Fruit fly (Drosophila melanogaster) whole organism, embryonic: ENCODE measurements around the gene CG32087.

Experiments
- Aef1 ChIP-seq: fragments of 200-800 bp; sonication (Bioruptor generic); IDR thresholded peaks from 3 replicates; pipeline ENCODE4 v1.3.6; 2022; ENCODE audit warnings: missing biosample characterization, missing genetic modification characterization
- Atf-2 ChIP-seq: fragments of 200-800 bp; sonication (Bioruptor generic); optimal IDR thresholded peaks from 2 replicates; lab custom pipeline; 2016; ENCODE audit warnings: missing biosample characterization, missing genetic modification characterization
- Blimp-1 ChIP-seq: fragments of 200-800 bp; sonication (Bioruptor generic); optimal IDR thresholded peaks from 3 replicates; lab custom pipeline; 2018; ENCODE audit warnings: missing biosample characterization, missing genetic modification characterization, mild to moderate bottlenecking, moderate library complexity, missing genetic modification reagents
- CG10147 ChIP-seq: fragments of 200-800 bp; sonication (Bioruptor generic); optimal IDR thresholded peaks from 2 replicates; lab custom pipeline; 2019; ENCODE audit warnings: missing biosample characterization, mild to moderate bottlenecking, missing genetic modification characterization, moderate library complexity
- CG1233 ChIP-seq: fragments of 200-800 bp; sonication (Bioruptor generic); optimal IDR thresholded peaks from 4 replicates; lab custom pipeline; 2018; ENCODE audit warnings: missing biosample characterization, mild to moderate bottlenecking, missing genetic modification characterization
- CG13287 ChIP-seq: fragments of 200-800 bp; sonication (Bioruptor generic); IDR thresholded peaks from 2 replicates; pipeline ENCODE4 v1.3.6; 2022; ENCODE audit warnings: missing biosample characterization, missing genetic modification characterization; ENCODE audit not compliant: partially characterized antibody
- CG15073 ChIP-seq: fragments of 200-800 bp; sonication (Bioruptor generic); optimal IDR thresholded peaks from 2 replicates; lab custom pipeline; 2016; ENCODE audit warnings: missing biosample characterization, missing genetic modification characterization
- CG17186 ChIP-seq: fragments of 200-800 bp; sonication (Bioruptor generic); optimal IDR thresholded peaks from 3 replicates; lab custom pipeline; 2017; ENCODE audit warnings: missing biosample characterization, missing genetic modification reagents, missing genetic modification characterization
- CG1792 ChIP-seq: fragments of 200-800 bp; sonication (Bioruptor generic); optimal IDR thresholded peaks from 2 replicates; lab custom pipeline; 2016; ENCODE audit warnings: missing biosample characterization, missing genetic modification characterization
- CG18011 ChIP-seq: fragments of 200-800 bp; sonication (Bioruptor generic); optimal IDR thresholded peaks from 2 replicates; lab custom pipeline; 2017; ENCODE audit warnings: missing biosample characterization, missing genetic modification characterization, mild to moderate bottlenecking, moderate library complexity, missing genotype
- CG2116 ChIP-seq: fragments of 200-800 bp; sonication (Bioruptor generic); optimal IDR thresholded peaks from 3 replicates; lab custom pipeline; 2018; ENCODE audit warnings: missing biosample characterization, mild to moderate bottlenecking, missing genetic modification characterization
- CG2712 ChIP-seq: fragments of 200-800 bp; optimal IDR thresholded peaks from 3 replicates; lab custom pipeline; 2019; ENCODE audit warnings: missing biosample characterization, mild to moderate bottlenecking, missing genetic modification characterization, moderate library complexity
- CG30020 ChIP-seq: fragments of 200-800 bp; optimal IDR thresholded peaks from 2 replicates; lab custom pipeline; 2019; ENCODE audit warnings: missing biosample characterization, mild to moderate bottlenecking, missing genetic modification characterization, moderate library complexity
- CG32772 ChIP-seq: fragments of 200-800 bp; sonication (Bioruptor generic); IDR thresholded peaks from 2 replicates; pipeline ENCODE4 v1.3.6; 2022; ENCODE audit warnings: missing biosample characterization, missing genetic modification characterization
- CG4424 ChIP-seq: fragments of 200-800 bp; sonication (Bioruptor generic); optimal IDR thresholded peaks from 3 replicates; lab custom pipeline; 2016; ENCODE audit warnings: missing biosample characterization, missing genetic modification characterization
- CG4730 ChIP-seq: fragments of 200-800 bp; sonication (Bioruptor generic); IDR thresholded peaks from 2 replicates; pipeline ENCODE4 v1.3.6; 2022; ENCODE audit warnings: missing biosample characterization, missing genetic modification characterization
- CG5953 ChIP-seq: fragments of 200-800 bp; sonication (Bioruptor generic); IDR thresholded peaks from 2 replicates; pipeline ENCODE4 v1.3.6; 2022; ENCODE audit warnings: missing biosample characterization, missing genetic modification characterization
- CG6791 ChIP-seq: fragments of 200-800 bp; sonication (Bioruptor generic); IDR thresholded peaks from 3 replicates; pipeline ENCODE4 v1.3.6; 2022; ENCODE audit warnings: missing biosample characterization, missing genetic modification characterization; ENCODE audit not compliant: partially characterized antibody
- CG7786 ChIP-seq: fragments of 200-800 bp; sonication (Bioruptor generic); optimal IDR thresholded peaks from 2 replicates; lab custom pipeline; 2016; ENCODE audit warnings: missing biosample characterization, missing genetic modification characterization
- CHES-1-like ChIP-seq: fragments of 200-800 bp; sonication (Bioruptor generic); optimal IDR thresholded peaks from 2 replicates; lab custom pipeline; 2016; ENCODE audit warnings: missing biosample characterization, missing genetic modification characterization
- CkIIα-i1 ChIP-seq: fragments of 200-800 bp; sonication (Bioruptor generic); IDR thresholded peaks from 2 replicates; pipeline ENCODE4 v1.3.6; 2022; ENCODE audit warnings: missing biosample characterization, missing genetic modification characterization
- Dll ChIP-seq: fragments of 200-800 bp; sonication (Bioruptor generic); IDR thresholded peaks from 4 replicates; pipeline ENCODE4 v1.3.6; 2022; ENCODE audit warnings: missing biosample characterization, missing genetic modification characterization; ENCODE audit not compliant: partially characterized antibody
- Fer2 ChIP-seq: fragments of 200-800 bp; sonication (Bioruptor generic); optimal IDR thresholded peaks from 2 replicates; lab custom pipeline; 2018; ENCODE audit warnings: missing biosample characterization, mild to moderate bottlenecking, missing genetic modification characterization, moderate library complexity
- H2.0 ChIP-seq: fragments of 200-800 bp; sonication (Bioruptor generic); IDR thresholded peaks from 2 replicates; pipeline ENCODE4 v1.3.6; 2022; ENCODE audit warnings: missing biosample characterization, missing genetic modification characterization
- Hr3 ChIP-seq: fragments of 200-800 bp; sonication (Bioruptor generic); optimal IDR thresholded peaks from 3 replicates; lab custom pipeline; 2016; ENCODE audit warnings: missing biosample characterization, missing genetic modification characterization
- Nf-YA ChIP-seq: fragments of 200-800 bp; sonication (Bioruptor generic); IDR thresholded peaks from 2 replicates; pipeline ENCODE4 v1.3.6; 2022; ENCODE audit warnings: missing biosample characterization, missing genetic modification characterization
- Sin3A ChIP-seq: fragments of >200 bp; optimal IDR thresholded peaks from 2 replicates; lab custom pipeline; 2018
- Sry-β ChIP-seq: fragments of 200-800 bp; sonication (Bioruptor generic); optimal IDR thresholded peaks from 2 replicates; lab custom pipeline; 2018; ENCODE audit warnings: missing biosample characterization, mild to moderate bottlenecking, missing genetic modification characterization, moderate library complexity
- al ChIP-seq: fragments of 200-800 bp; sonication (Bioruptor generic); IDR thresholded peaks from 2 replicates; pipeline ENCODE4 v1.3.6; 2022; ENCODE audit warnings: missing biosample characterization, missing genetic modification characterization
- ara ChIP-seq: fragments of 200-800 bp; sonication (Bioruptor generic); IDR thresholded peaks from 2 replicates; pipeline ENCODE4 v1.3.6; 2022; ENCODE audit warnings: missing biosample characterization, missing genetic modification characterization
- ash1 ChIP-seq: fragments of 200-800 bp; sonication (Bioruptor generic); optimal IDR thresholded peaks from 2 replicates; lab custom pipeline; 2018; ENCODE audit warnings: missing biosample characterization, mild to moderate bottlenecking, missing genetic modification characterization
- bigmax ChIP-seq: fragments of 200-800 bp; sonication (Bioruptor generic); optimal IDR thresholded peaks from 2 replicates; lab custom pipeline; 2018; ENCODE audit warnings: missing biosample characterization, mild to moderate bottlenecking, missing genetic modification characterization
- cad ChIP-seq: fragments of >200 bp; optimal IDR thresholded peaks from 2 replicates; lab custom pipeline; 2017; ENCODE audit warnings: missing biosample characterization, missing genetic modification characterization
- ci ChIP-seq: fragments of 200-800 bp; sonication (Bioruptor generic); IDR thresholded peaks from 3 replicates; pipeline ENCODE4 v1.3.6; 2022; ENCODE audit warnings: missing biosample characterization, missing genetic modification characterization
- crp ChIP-seq, 2 experiments: fragments of 200-800 bp; sonication (Bioruptor generic); optimal IDR thresholded peaks; 2 replicates in 1 of 2; 3 replicates in 1 of 2; lab custom pipeline; 2017; ENCODE audit warnings: missing biosample characterization in 2 of 2, missing genetic modification characterization in 2 of 2, mild to moderate bottlenecking in 1 of 2, moderate library complexity in 1 of 2
- ems ChIP-seq: fragments of 200-800 bp; sonication (Bioruptor generic); optimal IDR thresholded peaks from 3 replicates; lab custom pipeline; 2016; ENCODE audit warnings: missing biosample characterization, missing genetic modification characterization
- gro ChIP-seq: fragments of 200-800 bp; sonication (Bioruptor generic); optimal IDR thresholded peaks from 2 replicates; lab custom pipeline; 2016; ENCODE audit warnings: missing biosample characterization, missing genetic modification characterization
- h ChIP-seq: fragments of >200 bp; optimal IDR thresholded peaks from 2 replicates; lab custom pipeline; 2017
- lov ChIP-seq, 2 experiments: fragments of 200-800 bp in 1 of 2; fragments of >200 bp in 1 of 2; sonication (Bioruptor generic) in 1 of 2; IDR thresholded peaks in 1 of 2; optimal IDR thresholded peaks in 1 of 2; 2 replicates in 1 of 2; 3 replicates in 1 of 2; pipeline versions ENCODE4 v1.3.6 to Lab custom; 2017 to 2022; ENCODE audit warnings: missing biosample characterization in 1 of 2, missing genetic modification characterization in 1 of 2
- org-1 ChIP-seq: fragments of 200-800 bp; sonication (Bioruptor generic); optimal IDR thresholded peaks from 2 replicates; lab custom pipeline; 2017; ENCODE audit warnings: missing biosample characterization, missing genetic modification characterization
- pum ChIP-seq: fragments of 200-800 bp; sonication (Bioruptor generic); optimal IDR thresholded peaks from 2 replicates; lab custom pipeline; 2016; ENCODE audit warnings: missing biosample characterization, missing genetic modification characterization
- schlank ChIP-seq: fragments of 200-800 bp; sonication (Bioruptor generic); optimal IDR thresholded peaks from 2 replicates; lab custom pipeline; 2018; ENCODE audit warnings: missing biosample characterization, mild to moderate bottlenecking, missing genetic modification characterization
- sd ChIP-seq: fragments of 200-800 bp; sonication (Bioruptor generic); optimal IDR thresholded peaks from 3 replicates; lab custom pipeline; 2018; ENCODE audit warnings: missing biosample characterization, mild to moderate bottlenecking, missing genetic modification characterization, moderate library complexity
- slbo ChIP-seq: fragments of 200-800 bp; sonication (Bioruptor generic); IDR thresholded peaks from 2 replicates; pipeline ENCODE4 v1.3.6; 2022; ENCODE audit warnings: missing biosample characterization, missing genetic modification characterization
- sna ChIP-seq: fragments of 200-800 bp; sonication (Bioruptor generic); IDR thresholded peaks from 2 replicates; pipeline ENCODE4 v1.3.6; 2022; ENCODE audit warnings: missing biosample characterization, missing genetic modification characterization; ENCODE audit not compliant: partially characterized antibody
- trem ChIP-seq: fragments of 200-800 bp; optimal IDR thresholded peaks from 3 replicates; lab custom pipeline; 2019; ENCODE audit warnings: missing biosample characterization, mild to moderate bottlenecking, missing genetic modification characterization, moderate library complexity
- unpg ChIP-seq: fragments of 200-800 bp; sonication (Bioruptor generic); optimal IDR thresholded peaks from 3 replicates; lab custom pipeline; 2018; ENCODE audit warnings: missing biosample characterization, mild to moderate bottlenecking, missing genetic modification characterization, moderate library complexity
- wdn ChIP-seq: fragments of 200-800 bp; sonication (Bioruptor generic); IDR thresholded peaks from 2 replicates; pipeline ENCODE4 v1.3.6; 2022; ENCODE audit warnings: missing biosample characterization, missing genetic modification characterization
- zen2 ChIP-seq: fragments of 200-800 bp; sonication (Bioruptor generic); IDR thresholded peaks from 3 replicates; pipeline ENCODE4 v1.3.6; 2022; ENCODE audit warnings: missing biosample characterization, missing genetic modification characterization; ENCODE audit not compliant: partially characterized antibody

Gene CG32087

dm6 chr3L:11683819-11684521 is 48.0 kb upstream of the CG32087 start, which contains the start of gene Sugb (continued):
- TF ChIP-seq CG18011 (GFP tag; lab: Kevin White, UChicago) (peak; percentile 30), H2.0 (peak; percentile 21; the same call in 1 of the 2 replicates), Atf-2 (GFP tag; lab: Kevin White, UChicago) (no peak), CG5953 (GFP tag; lab: Robert Waterston, UW) (no peak), al (peak; percentile 58), CG1233 (peak; percentile 59), CG10147 (peak; percentile 61), sna (GFP tag; lab: Robert Waterston, UW) (peak; percentile 71), CG13287 (GFP tag; lab: Robert Waterston, UW) (peak; percentile 87), trem (tag; lab: Kevin White, UChicago) (peak; percentile 39), Nf-YA (GFP tag; lab: Robert Waterston, UW) (no peak), h (lab: Kevin White, UChicago) (no peak), CG6791 (GFP tag; lab: Robert Waterston, UW) (no peak), crp (GFP tag; optimal IDR thresholded peaks at IDR 0.05; lab: Kevin White, UChicago) (peak; percentile 46 to 93), Aef1 (peak; percentile 18; the same call in 1 of the 3 replicates), Sry-β (GFP tag; lab: Kevin White, UChicago) (no peak), sd (tag; lab: Kevin White, UChicago) (peak; percentile 36), Blimp-1 (GFP tag; lab: Kevin White, UChicago) (peak; percentile 26), CG4730 (GFP tag; lab: Robert Waterston, UW) (peak; percentile 7; the same call in 1 of the 2 replicates), CG1792 (peak; percentile 25), lov (optimal IDR thresholded peaks at IDR 0.05; lab: Kevin White, UChicago) (no peak), lov (GFP tag; IDR thresholded peaks at IDR 0.05; lab: Robert Waterston, UW) (no peak), CkIIα-i1 (GFP tag; lab: Robert Waterston, UW) (no peak), CG7786 (GFP tag; lab: Kevin White, UChicago) (peak; percentile 65), CG2712 (tag; lab: Kevin White, UChicago) (peak; percentile 20), CG32772 (GFP tag; lab: Robert Waterston, UW) (peak; percentile 56), CG2116 (peak; percentile 38), Fer2 (tag; lab: Kevin White, UChicago) (no peak), CG4424 (GFP tag; lab: Kevin White, UChicago) (peak; percentile 15), unpg (GFP tag; lab: Kevin White, UChicago) (peak; percentile 63), zen2 (GFP tag; lab: Robert Waterston, UW) (no peak; the same call in 2 of the 3 replicates), wdn (GFP tag; lab: Robert Waterston, UW) (no peak), CG17186 (GFP tag; lab: Kevin White, UChicago) (no peak), ems (GFP tag; lab: Kevin White, UChicago) (peak; percentile 85), CHES-1-like (GFP tag; lab: Kevin White, UChicago) (peak; percentile 69), ara (GFP tag; lab: Robert Waterston, UW) (no peak), Hr3 (peak; percentile 47), ash1 (GFP tag; lab: Kevin White, UChicago) (no peak), gro (peak; percentile 68), Sin3A (no peak), ci (GFP tag; lab: Robert Waterston, UW) (peak; percentile 73; the same call in 2 of the 3 replicates), Dll (GFP tag; lab: Robert Waterston, UW) (peak; percentile 84), cad (GFP tag; lab: Kevin White, UChicago) (no peak), bigmax (peak; percentile 8), CG15073 (GFP tag; lab: Kevin White, UChicago) (no peak), CG30020 (no peak), slbo (peak; percentile 80), pum (GFP tag; lab: Kevin White, UChicago) (peak; percentile 49), org-1 (no peak), schlank (tag; lab: Kevin White, UChicago) (peak; percentile 33)
